Worm (Caenorhabditis elegans) whole organism, late embryonic: Measurements from ENCODE around the gene M02E1.1.

Experiments used
- ama-1 ChIP-seq: fragments of 150-350 bp; optimal IDR thresholded peaks from 2 replicates; lab custom pipeline; 2014
- ceh-14 ChIP-seq: sonication (generic microtip); optimal IDR thresholded peaks from 2 replicates; lab custom pipeline; 2016; ENCODE audit warnings: missing genotype, missing genetic modification characterization, missing compliant biosample characterization
- ceh-24 ChIP-seq: sonication (generic microtip); optimal IDR thresholded peaks from 2 replicates; lab custom pipeline; 2016; ENCODE audit warnings: mild to moderate bottlenecking, missing genetic modification characterization, missing compliant biosample characterization
- ceh-48 ChIP-seq: sonication (generic microtip); optimal IDR thresholded peaks from 2 replicates; lab custom pipeline; 2016; ENCODE audit warnings: missing genetic modification characterization, inconsistent platforms, missing compliant biosample characterization
- elt-2 ChIP-seq: sonication (generic microtip); optimal IDR thresholded peaks from 2 replicates; lab custom pipeline; 2016; ENCODE audit warnings: missing genetic modification reagents, missing genetic modification characterization, missing compliant biosample characterization
- fkh-10 ChIP-seq: fragments of 150-350 bp; optimal IDR thresholded peaks from 2 replicates; lab custom pipeline; 2014; ENCODE audit warnings: missing biosample characterization, missing genetic modification reagents, missing genetic modification characterization
- hlh-6 ChIP-seq: sonication (generic microtip); optimal IDR thresholded peaks from 2 replicates; lab custom pipeline; 2016; ENCODE audit warnings: missing genotype, missing genetic modification characterization, missing compliant biosample characterization
- mec-3 ChIP-seq: sonication (generic microtip); optimal IDR thresholded peaks from 2 replicates; lab custom pipeline; 2016; ENCODE audit warnings: borderline replicate concordance, missing genetic modification characterization, missing compliant biosample characterization
- nhr-11 ChIP-seq: fragments of 150-350 bp; optimal IDR thresholded peaks from 2 replicates; lab custom pipeline; 2014; ENCODE audit warnings: missing biosample characterization, missing genetic modification characterization
- pat-9 ChIP-seq: fragments of 200-800 bp; sonication (Bioruptor generic); optimal IDR thresholded peaks from 2 replicates; lab custom pipeline; 2018; ENCODE audit warnings: mild to moderate bottlenecking, missing genetic modification characterization, moderate library complexity, missing compliant biosample characterization
- sox-4 ChIP-seq: sonication (generic microtip); optimal IDR thresholded peaks from 2 replicates; lab custom pipeline; 2017; ENCODE audit warnings: mild to moderate bottlenecking, missing genetic modification characterization, inconsistent platforms, missing compliant biosample characterization
- syd-9 ChIP-seq: sonication (generic microtip); optimal IDR thresholded peaks from 2 replicates; lab custom pipeline; 2016; ENCODE audit warnings: mild to moderate bottlenecking, missing genetic modification characterization, moderate library complexity, missing compliant biosample characterization
- tbx-2 ChIP-seq: sonication (generic microtip); optimal IDR thresholded peaks from 2 replicates; lab custom pipeline; 2016; ENCODE audit warnings: missing genetic modification characterization, missing compliant biosample characterization
- unc-3 ChIP-seq, 2 experiments: fragments of 200-800 bp in 1 of 2; sonication (Bioruptor generic) in 1 of 2; sonication (generic microtip) in 1 of 2; conservative IDR thresholded peaks in 1 of 2; optimal IDR thresholded peaks in 1 of 2; 2 replicates each; pipeline versions ENCODE4 v1.3.6 to Lab custom; 2016 to 2022; ENCODE audit warnings: missing compliant biosample characterization in 2 of 2, missing genetic modification characterization in 2 of 2, missing genetic modification reagents in 1 of 2

- TF ChIP-seq tbx-2 (no peak), ceh-48 (no peak), fkh-10 (no peak), ama-1 (lab: Kevin White, UChicago) (no peak), unc-3 (GFP tag; conservative IDR thresholded peaks at IDR 0.05; lab: Robert Waterston, UW) (no peak), unc-3 (tag; optimal IDR thresholded peaks at IDR 0.05; lab: Kevin White, UChicago) (no peak), sox-4 (no peak), mec-3 (no peak), ceh-24 (tag; lab: Kevin White, UChicago) (no peak), hlh-6 (tag; lab: Kevin White, UChicago) (no peak), nhr-11 (tag; lab: Kevin White, UChicago) (no peak), syd-9 (tag; lab: Kevin White, UChicago) (no peak), pat-9 (tag; lab: Kevin White, UChicago) (no peak), ceh-14 (tag; lab: Kevin White, UChicago) (no peak), elt-2 (no peak)
Observed at ce11 chrX:312908-313307, 13.0 kb upstream of the M02E1.1 start, which contains the start of gene M02E1.4.
